Fruit fly (Drosophila melanogaster) whole organism, embryonic: ENCODE results near the gene Cyp313a1.

Experiments used
- CG11247 ChIP-seq: fragments of 200-800 bp; sonication (Bioruptor generic); IDR thresholded peaks from 2 replicates; pipeline ENCODE4 v1.3.6; 2022; ENCODE audit warnings: missing biosample characterization, missing genetic modification characterization
- CG11456 ChIP-seq: fragments of 200-800 bp; sonication (Bioruptor generic); IDR thresholded peaks from 3 replicates; pipeline ENCODE4 v1.3.6; 2022; ENCODE audit warnings: missing biosample characterization, missing genetic modification characterization
- CG11504 ChIP-seq: fragments of 200-800 bp; sonication (Bioruptor generic); optimal IDR thresholded peaks from 3 replicates; lab custom pipeline; 2019; ENCODE audit warnings: missing biosample characterization, mild to moderate bottlenecking, missing genetic modification characterization, moderate library complexity
- CG11723 ChIP-seq: fragments of 200-800 bp; sonication (Bioruptor generic); optimal IDR thresholded peaks from 2 replicates; lab custom pipeline; 2017; ENCODE audit warnings: missing biosample characterization, mild to moderate bottlenecking, missing genetic modification characterization
- CG14441 ChIP-seq: fragments of 200-800 bp; sonication (Bioruptor generic); IDR thresholded peaks from 2 replicates; pipeline ENCODE4 v1.3.6; 2022; ENCODE audit warnings: missing biosample characterization, missing genetic modification characterization
- CG17385 ChIP-seq: fragments of 200-800 bp; sonication (Bioruptor generic); optimal IDR thresholded peaks from 3 replicates; lab custom pipeline; 2018; ENCODE audit warnings: missing biosample characterization, mild to moderate bottlenecking, missing genetic modification characterization
- CG18011 ChIP-seq: fragments of 200-800 bp; sonication (Bioruptor generic); optimal IDR thresholded peaks from 2 replicates; lab custom pipeline; 2017; ENCODE audit warnings: missing biosample characterization, missing genetic modification characterization, mild to moderate bottlenecking, moderate library complexity, missing genotype
- CG34224 ChIP-seq: fragments of 200-800 bp; sonication (Bioruptor generic); IDR thresholded peaks from 3 replicates; pipeline ENCODE4 v1.3.6; 2022; ENCODE audit warnings: missing biosample characterization, missing genetic modification characterization; ENCODE audit not compliant: partially characterized antibody
- CG4707 ChIP-seq: fragments of 200-800 bp; sonication (Bioruptor generic); optimal IDR thresholded peaks from 2 replicates; lab custom pipeline; 2018; ENCODE audit warnings: missing biosample characterization, mild to moderate bottlenecking, missing genetic modification characterization, moderate library complexity
- CG6813 ChIP-seq: fragments of 200-800 bp; sonication (Bioruptor generic); optimal IDR thresholded peaks from 2 replicates; lab custom pipeline; 2017; ENCODE audit warnings: missing biosample characterization, missing genetic modification characterization, mild to moderate bottlenecking, moderate library complexity, missing genetic modification reagents
- CG6854 ChIP-seq: fragments of 200-800 bp; sonication (Bioruptor generic); optimal IDR thresholded peaks from 3 replicates; lab custom pipeline; 2017; ENCODE audit warnings: missing biosample characterization, mild to moderate bottlenecking, missing genetic modification characterization
- CG7357 ChIP-seq: fragments of 200-800 bp; sonication (Bioruptor generic); IDR thresholded peaks from 3 replicates; pipeline ENCODE4 v1.3.6; 2022; ENCODE audit warnings: missing biosample characterization, missing genetic modification characterization
- CG7786 ChIP-seq: fragments of 200-800 bp; sonication (Bioruptor generic); optimal IDR thresholded peaks from 2 replicates; lab custom pipeline; 2016; ENCODE audit warnings: missing biosample characterization, missing genetic modification characterization
- CG8089 ChIP-seq: fragments of 200-800 bp; sonication (Bioruptor generic); optimal IDR thresholded peaks from 3 replicates; lab custom pipeline; 2016; ENCODE audit warnings: missing biosample characterization, missing genetic modification characterization
- CG8281 ChIP-seq: fragments of 200-800 bp; sonication (Bioruptor generic); optimal IDR thresholded peaks from 2 replicates; lab custom pipeline; 2018; ENCODE audit warnings: missing biosample characterization, mild to moderate bottlenecking, missing genetic modification characterization, moderate library complexity
- CG8388 ChIP-seq: fragments of 200-800 bp; sonication (Bioruptor generic); optimal IDR thresholded peaks from 2 replicates; lab custom pipeline; 2019; ENCODE audit warnings: missing biosample characterization, mild to moderate bottlenecking, missing genetic modification characterization, moderate library complexity
- CG9817 ChIP-seq: fragments of 200-800 bp; sonication (Bioruptor generic); optimal IDR thresholded peaks from 2 replicates; lab custom pipeline; 2018; ENCODE audit warnings: missing biosample characterization, mild to moderate bottlenecking, missing genetic modification characterization, moderate library complexity
- CG9932 ChIP-seq: fragments of 200-800 bp; sonication (Bioruptor generic); IDR thresholded peaks from 2 replicates; pipeline ENCODE4 v1.3.6; 2022; ENCODE audit warnings: missing biosample characterization, missing genetic modification characterization
- Ets65A ChIP-seq: fragments of 200-800 bp; sonication (Bioruptor generic); peaks from one replicate; lab custom pipeline; 2016; ENCODE audit warnings: missing biosample characterization, missing genetic modification characterization
- Hmx ChIP-seq: fragments of 200-800 bp; sonication (Bioruptor generic); optimal IDR thresholded peaks from 2 replicates; lab custom pipeline; 2016; ENCODE audit warnings: missing biosample characterization, missing genetic modification characterization
- Hr3 ChIP-seq: fragments of 200-800 bp; sonication (Bioruptor generic); optimal IDR thresholded peaks from 3 replicates; lab custom pipeline; 2016; ENCODE audit warnings: missing biosample characterization, missing genetic modification characterization
- Trl ChIP-seq, 3 experiments: fragments of >200 bp in 2 of 3; fragments of 200-800 bp in 1 of 3; sonication (Bioruptor generic) in 1 of 3; optimal IDR thresholded peaks; 2 replicates in 1 of 3; 3 replicates in 2 of 3; lab custom pipeline; 2016 to 2017; ENCODE audit warnings: missing biosample characterization in 1 of 3, missing genetic modification characterization in 1 of 3
- amos ChIP-seq: fragments of 200-800 bp; sonication (Bioruptor generic); IDR thresholded peaks from 2 replicates; pipeline ENCODE4 v1.3.6; 2022; ENCODE audit warnings: missing biosample characterization, missing genetic modification characterization; ENCODE audit not compliant: partially characterized antibody
- chm ChIP-seq: fragments of 200-800 bp; sonication (Bioruptor generic); IDR thresholded peaks from 2 replicates; pipeline ENCODE4 v1.3.6; 2022; ENCODE audit warnings: missing biosample characterization, missing genetic modification characterization
- danr ChIP-seq: fragments of 200-800 bp; sonication (Bioruptor generic); IDR thresholded peaks from 2 replicates; pipeline ENCODE4 v1.3.6; 2022; ENCODE audit warnings: missing biosample characterization, missing genetic modification characterization
- dmrt11E ChIP-seq: fragments of 200-800 bp; sonication (Bioruptor generic); optimal IDR thresholded peaks from 3 replicates; lab custom pipeline; 2018; ENCODE audit warnings: missing biosample characterization, mild to moderate bottlenecking, missing genetic modification characterization, moderate library complexity
- en ChIP-seq: fragments of 200-800 bp; sonication (Bioruptor generic); optimal IDR thresholded peaks from 2 replicates; lab custom pipeline; 2016; ENCODE audit warnings: missing biosample characterization, missing genetic modification characterization
- esg ChIP-seq: fragments of 200-800 bp; sonication (Bioruptor generic); conservative IDR thresholded peaks from 2 replicates; pipeline ENCODE4 v1.3.6; 2022; ENCODE audit warnings: missing biosample characterization, missing genetic modification characterization
- eve ChIP-seq, 2 experiments: fragments of >200 bp; optimal IDR thresholded peaks; 2 replicates each; lab custom pipeline; 2017; ENCODE audit warnings: missing biosample characterization in 2 of 2, missing genetic modification characterization in 2 of 2
- grau ChIP-seq: fragments of 200-800 bp; optimal IDR thresholded peaks from 3 replicates; lab custom pipeline; 2019; ENCODE audit warnings: missing biosample characterization, mild to moderate bottlenecking, missing genetic modification characterization, moderate library complexity
- gro ChIP-seq: fragments of 200-800 bp; sonication (Bioruptor generic); optimal IDR thresholded peaks from 2 replicates; lab custom pipeline; 2016; ENCODE audit warnings: missing biosample characterization, missing genetic modification characterization
- kay ChIP-seq: fragments of 200-800 bp; sonication (Bioruptor generic); optimal IDR thresholded peaks from 2 replicates; lab custom pipeline; 2016; ENCODE audit warnings: missing biosample characterization, missing genetic modification characterization
- kni ChIP-seq: fragments of 200-800 bp; sonication (Bioruptor generic); optimal IDR thresholded peaks from 3 replicates; lab custom pipeline; 2017; ENCODE audit warnings: mild to moderate bottlenecking, missing biosample characterization, missing genetic modification reagents, missing genetic modification characterization
- lab ChIP-seq: fragments of 200-800 bp; sonication (Bioruptor generic); optimal IDR thresholded peaks from 3 replicates; lab custom pipeline; 2017; ENCODE audit warnings: missing biosample characterization, missing genetic modification characterization, mild to moderate bottlenecking, moderate library complexity, missing genetic modification reagents
- lmd ChIP-seq: fragments of 200-800 bp; sonication (Bioruptor generic); IDR thresholded peaks from 2 replicates; pipeline ENCODE4 v1.3.6; 2022; ENCODE audit warnings: missing biosample characterization, missing genetic modification characterization
- mam ChIP-seq: fragments of 200-800 bp; sonication (Bioruptor generic); optimal IDR thresholded peaks from 3 replicates; lab custom pipeline; 2016; ENCODE audit warnings: missing biosample characterization, missing genetic modification characterization
- mld ChIP-seq: fragments of 200-800 bp; sonication (Bioruptor generic); IDR thresholded peaks from 3 replicates; pipeline ENCODE4 v1.3.6; 2022; ENCODE audit warnings: missing biosample characterization, missing genetic modification characterization; ENCODE audit not compliant: partially characterized antibody
- nerfin-2 ChIP-seq: fragments of 200-800 bp; sonication (Bioruptor generic); IDR thresholded peaks from 2 replicates; pipeline ENCODE4 v1.3.6; 2022; ENCODE audit warnings: missing biosample characterization, missing genetic modification characterization; ENCODE audit not compliant: partially characterized antibody
- nmo ChIP-seq: fragments of 200-800 bp; sonication (Bioruptor generic); optimal IDR thresholded peaks from 2 replicates; lab custom pipeline; 2018; ENCODE audit warnings: missing biosample characterization, mild to moderate bottlenecking, missing genetic modification characterization, moderate library complexity
- odd ChIP-seq: fragments of 200-800 bp; sonication (Bioruptor generic); optimal IDR thresholded peaks from 2 replicates; lab custom pipeline; 2017; ENCODE audit warnings: missing biosample characterization, mild to moderate bottlenecking, missing genetic modification characterization
- rib ChIP-seq: fragments of 200-800 bp; sonication (Bioruptor generic); IDR thresholded peaks from 2 replicates; pipeline ENCODE4 v1.3.6; 2022; ENCODE audit warnings: missing biosample characterization, missing genetic modification characterization
- ro ChIP-seq: fragments of 200-800 bp; sonication (Bioruptor generic); IDR thresholded peaks from 2 replicates; pipeline ENCODE4 v1.3.6; 2022; ENCODE audit warnings: missing biosample characterization, missing genetic modification characterization
- sc ChIP-seq, 3 experiments: fragments of >200 bp in 2 of 3; fragments of 200-800 bp in 1 of 3; sonication (Bioruptor generic) in 1 of 3; optimal IDR thresholded peaks; 2 replicates in 2 of 3; 3 replicates in 1 of 3; lab custom pipeline; 2017; ENCODE audit warnings: mild to moderate bottlenecking in 1 of 3, missing biosample characterization in 1 of 3, missing genetic modification characterization in 1 of 3, missing genetic modification reagents in 1 of 3
- seq ChIP-seq: fragments of 200-800 bp; sonication (Bioruptor generic); IDR thresholded peaks from 2 replicates; pipeline ENCODE4 v1.3.6; 2022; ENCODE audit warnings: missing biosample characterization, missing genetic modification characterization
- slbo ChIP-seq: fragments of 200-800 bp; sonication (Bioruptor generic); IDR thresholded peaks from 2 replicates; pipeline ENCODE4 v1.3.6; 2022; ENCODE audit warnings: missing biosample characterization, missing genetic modification characterization
- slp2 ChIP-seq: fragments of 200-800 bp; sonication (Bioruptor generic); optimal IDR thresholded peaks from 2 replicates; lab custom pipeline; 2016; ENCODE audit warnings: missing biosample characterization, missing genetic modification characterization
- ssp ChIP-seq: fragments of 200-800 bp; sonication (Bioruptor generic); IDR thresholded peaks from 2 replicates; pipeline ENCODE4 v1.3.6; 2022; ENCODE audit warnings: missing biosample characterization, missing genetic modification characterization
- zfh2 ChIP-seq: fragments of 200-800 bp; sonication (Bioruptor generic); optimal IDR thresholded peaks from 2 replicates; lab custom pipeline; 2016; ENCODE audit warnings: missing biosample characterization, missing genetic modification characterization

The Cyp313a1 gene

DNA sequence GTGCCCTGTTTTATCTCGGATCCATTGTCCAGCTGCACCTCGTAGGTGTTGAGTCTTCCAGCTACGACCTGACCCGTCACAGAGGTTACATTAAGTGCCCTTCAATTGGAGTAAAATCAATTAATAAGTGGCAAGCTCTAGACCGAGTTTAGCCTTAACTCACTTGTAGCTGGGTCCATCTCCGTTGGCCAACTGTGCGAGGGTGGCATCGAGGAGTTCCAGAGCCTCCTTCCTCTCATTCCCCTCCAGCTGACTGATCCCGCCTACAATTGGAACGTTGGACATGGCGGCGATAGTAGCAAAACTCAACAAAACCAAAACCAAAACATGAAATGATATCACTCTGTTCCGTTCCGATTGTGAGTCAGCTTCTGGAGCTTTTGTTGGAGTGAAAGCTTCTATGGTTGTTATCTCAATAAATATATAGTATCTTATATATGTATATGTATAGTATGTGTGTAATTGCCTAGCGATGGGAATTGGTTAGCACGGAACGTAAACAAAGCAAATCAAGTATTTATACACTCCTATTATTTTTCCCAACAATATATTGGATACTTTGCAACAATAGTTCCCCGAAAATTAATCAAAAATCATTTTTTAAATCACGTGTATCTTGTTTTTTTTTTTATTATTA is 47.8 kb downstream of the Cyp313a1 start, which contains the start of gene CG8066 (continued):
- peak; percentile 17; the same call in 2 of the 3 replicates for TF ChIP-seq CG34224 (GFP tag; lab: Robert Waterston, UW)
- no peak for TF ChIP-seq CG11723 (GFP tag; lab: Kevin White, UChicago)
- peak; percentile 67 for TF ChIP-seq CG9932
- TF ChIP-seq CG11247 (GFP tag; lab: Robert Waterston, UW): no peak
- no peak for TF ChIP-seq gro
- peak; percentile 1 for TF ChIP-seq CG9817
- no peak for TF ChIP-seq lmd
- no peak for TF ChIP-seq ro
- no peak for TF ChIP-seq seq (GFP tag; lab: Robert Waterston, UW)
- TF ChIP-seq CG18011 (GFP tag; lab: Kevin White, UChicago): peak; percentile 22
- TF ChIP-seq CG6854: no peak
- TF ChIP-seq kni (GFP tag; lab: Kevin White, UChicago): no peak
- TF ChIP-seq odd (GFP tag; lab: Kevin White, UChicago): no peak
- no peak for TF ChIP-seq nerfin-2
- TF ChIP-seq en (GFP tag; lab: Kevin White, UChicago): no peak
- TF ChIP-seq Trl (optimal IDR thresholded peaks at IDR 0.05; lab: Kevin White, UChicago): no peak
- no peak for TF ChIP-seq Trl (GFP tag; optimal IDR thresholded peaks at IDR 0.05; lab: Kevin White, UChicago)
- peak; percentile 7 for TF ChIP-seq grau
- TF ChIP-seq amos (GFP tag; lab: Robert Waterston, UW): peak; percentile 53; the same call in 1 of the 2 replicates
- peak; percentile 59 for TF ChIP-seq kay (GFP tag; lab: Kevin White, UChicago)
- no peak for TF ChIP-seq esg
- TF ChIP-seq CG14441 (GFP tag; lab: Robert Waterston, UW): no peak
- no peak for TF ChIP-seq rib (GFP tag; lab: Robert Waterston, UW)
- TF ChIP-seq, all 482 proteins: peak for 71

DNA sequence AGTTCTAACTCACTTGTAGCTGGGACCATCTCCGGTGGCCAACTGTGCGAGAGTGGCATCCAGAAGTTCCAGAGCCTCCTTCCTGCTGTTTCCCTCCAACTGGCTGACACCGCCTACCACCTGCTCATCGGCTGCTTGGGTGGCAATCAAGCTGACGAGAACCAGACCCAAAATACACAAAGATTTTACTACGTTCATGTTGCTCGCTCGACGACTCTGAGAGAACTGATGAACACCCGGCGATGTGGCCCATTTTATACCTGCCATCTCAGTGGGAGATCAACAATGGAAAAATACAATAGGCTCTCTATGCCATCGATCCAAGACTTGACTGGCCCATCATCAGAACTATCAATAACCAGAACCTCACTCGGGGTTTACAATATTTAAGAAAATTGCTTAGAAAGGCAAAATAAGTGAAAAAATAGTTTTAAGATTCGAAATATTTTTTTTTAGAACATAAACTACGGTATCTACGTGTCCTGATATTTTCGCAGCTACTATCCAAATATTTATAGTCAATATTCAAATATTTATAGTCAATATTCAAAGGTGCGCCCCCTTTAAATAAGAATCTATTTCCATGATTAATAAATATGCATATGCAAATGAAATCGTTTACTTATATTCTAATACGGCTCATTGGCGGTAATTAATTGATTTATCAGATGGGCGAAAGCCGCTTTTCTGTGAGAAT is 48.7 kb downstream of the Cyp313a1 start, which contains the start of gene Cys:
Gene Cys (minus strand): TSS at position 234 of the 697 bp plus-strand sequence.
- TF ChIP-seq nerfin-2: no peak
- TF ChIP-seq Hmx (GFP tag; lab: Kevin White, UChicago): no peak
- TF ChIP-seq Ets65A (GFP tag; lab: Kevin White, UChicago): peak; percentile 18
- TF ChIP-seq zfh2 (GFP tag; lab: Kevin White, UChicago): no peak
- peak; percentile 19 for TF ChIP-seq nmo (GFP tag; lab: Kevin White, UChicago)
- no peak for TF ChIP-seq sc (optimal IDR thresholded peaks at IDR 0.05; lab: Kevin White, UChicago)
- TF ChIP-seq sc (GFP tag; optimal IDR thresholded peaks at IDR 0.05; lab: Kevin White, UChicago): peak; percentile 19
- peak; percentile 49 for TF ChIP-seq slbo (GFP tag; lab: Robert Waterston, UW)
- TF ChIP-seq CG11456 (GFP tag; lab: Robert Waterston, UW): 0 out of 3 replicates have a peak, but pooled peaks have one; percentile 61
- peak; percentile 17 for TF ChIP-seq CG7786 (GFP tag; lab: Kevin White, UChicago)
- peak; percentile 1 for TF ChIP-seq lab (GFP tag; lab: Kevin White, UChicago)
- TF ChIP-seq chm: peak; percentile 32; the same call in 1 of the 2 replicates
- TF ChIP-seq CG7357 (GFP tag; lab: Robert Waterston, UW): no peak
- TF ChIP-seq CG4707: no peak
- no peak for TF ChIP-seq Hr3 (GFP tag; lab: Kevin White, UChicago)
- TF ChIP-seq CG8388: peak; percentile 23
- TF ChIP-seq mld (GFP tag; lab: Robert Waterston, UW): no peak
- TF ChIP-seq CG8281 (tag; lab: Kevin White, UChicago): peak; percentile 55
- no peak for TF ChIP-seq slp2
- no peak for TF ChIP-seq CG11504 (tag; lab: Kevin White, UChicago)
- TF ChIP-seq CG11247 (GFP tag; lab: Robert Waterston, UW): no peak
- no peak for TF ChIP-seq eve (GFP tag; optimal IDR thresholded peaks at IDR 0.05; lab: Kevin White, UChicago)
- no peak for TF ChIP-seq danr (GFP tag; lab: Robert Waterston, UW)
- peak; percentile 23 for TF ChIP-seq CG17385 (GFP tag; lab: Kevin White, UChicago)
- TF ChIP-seq CG6813 (GFP tag; lab: Kevin White, UChicago): peak; percentile 27
- TF ChIP-seq CG8089: no peak
- no peak for TF ChIP-seq ssp (GFP tag; lab: Robert Waterston, UW)
- TF ChIP-seq mam (GFP tag; lab: Kevin White, UChicago): no peak
- TF ChIP-seq dmrt11E (tag; lab: Kevin White, UChicago): peak; percentile 9
